Worm (Caenorhabditis elegans): ENCODE measurements around the gene Y22D7AL.16.
A peak's percentile ranks its signal among the peaks of the same experiment; 100 is the strongest.

Gene Y22D7AL.16

DNA sequence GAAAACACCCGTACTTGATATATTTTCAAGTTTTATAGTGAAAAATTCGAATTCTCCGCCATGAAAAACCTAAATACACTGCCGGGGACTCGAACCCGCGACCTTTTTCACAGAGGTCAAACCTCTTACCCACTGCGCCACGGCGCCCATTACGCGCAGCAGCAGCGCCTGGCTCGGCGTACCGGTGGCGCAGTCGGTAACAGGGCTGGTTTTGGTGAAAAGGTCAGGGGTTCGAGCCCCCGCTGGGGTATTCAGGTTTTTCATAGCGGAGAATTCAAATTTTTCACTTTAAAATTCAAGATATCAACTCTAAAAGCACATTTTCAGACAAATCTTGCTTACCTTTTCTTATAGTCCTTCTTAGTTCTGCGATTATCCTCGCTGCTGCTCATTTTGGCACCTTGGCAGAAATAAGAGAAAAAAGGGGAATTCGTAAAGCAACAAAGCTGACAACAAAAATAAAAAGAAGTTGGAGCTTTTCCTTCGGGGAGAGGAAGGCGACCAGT lies at the start of gene Y22D7AL.16:
TSS of gene Y22D7AL.16 (minus strand) at position 456 of the 506 bp plus-strand sequence.
- 0 out of 2 replicates have a peak, but pooled peaks have one; percentile 42 for TF ChIP-seq ceh-45 (GFP tag; IDR thresholded peaks at IDR 0.05)
- no peak for TF ChIP-seq ceh-34 (tag; optimal IDR thresholded peaks at IDR 0.05)

DNA sequence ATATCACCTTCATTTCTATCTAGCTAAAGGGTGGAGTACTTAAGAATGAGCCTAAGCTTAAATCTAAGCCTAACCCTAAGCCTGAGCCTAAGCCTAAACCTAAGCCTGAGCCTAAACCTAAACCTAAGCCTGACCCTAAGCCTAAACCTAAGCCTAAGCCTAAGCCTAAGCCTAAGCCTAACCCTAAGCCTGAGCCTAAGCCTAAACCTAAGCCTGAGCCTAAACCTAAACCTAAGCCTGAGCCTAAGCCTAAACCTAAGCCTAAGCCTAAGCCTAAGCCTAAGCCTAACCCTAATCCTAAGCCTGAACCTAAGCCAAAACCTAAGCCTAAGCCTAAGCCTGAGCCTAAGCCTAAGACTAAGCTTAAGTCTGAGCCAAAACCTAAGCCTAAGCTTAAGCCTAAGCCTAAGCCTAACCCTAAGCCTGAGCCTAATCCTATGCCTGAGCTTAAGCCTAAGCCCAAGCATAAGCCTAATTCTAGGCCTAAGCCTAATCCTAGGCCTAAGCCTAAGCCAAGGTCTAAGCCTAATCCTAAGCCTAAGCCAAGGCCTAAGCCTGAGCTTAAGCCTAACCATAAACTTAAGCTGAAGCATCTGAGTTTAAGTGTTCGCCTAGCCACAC lies 49.1 kb upstream of the Y22D7AL.16 start:
- TF ChIP-seq che-1 (tag; optimal IDR thresholded peaks at IDR 0.05) (no peak), dve-1 (tag; optimal IDR thresholded peaks at IDR 0.05) (peak; percentile 98)

DNA sequence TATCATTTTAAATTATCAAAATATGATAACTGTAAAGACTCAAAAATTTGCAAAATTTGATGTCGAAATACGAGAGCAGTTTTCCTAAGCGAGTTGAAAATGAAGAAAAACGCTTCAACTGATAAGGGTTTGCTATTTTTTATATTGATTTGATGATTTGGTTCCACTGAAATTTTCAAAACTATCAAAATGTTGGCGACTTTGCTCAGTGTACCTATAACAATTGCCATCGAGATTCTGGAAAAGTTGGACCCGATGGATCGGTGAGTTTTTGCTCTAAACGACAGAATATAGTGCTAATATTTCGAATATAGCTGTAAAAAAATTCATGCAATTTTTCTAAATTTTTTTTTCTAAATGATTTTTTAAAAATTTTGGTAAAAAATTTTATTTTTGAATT lies 40.8 kb upstream of the Y22D7AL.16 start, which contains the start of the genes fbxa-13 and Y22D7AR.2:
TSS of gene fbxa-13 (minus strand) at position 101 of the 400 bp plus-strand sequence.
TSS of gene Y22D7AR.2 (plus strand) at position 148 of the 400 bp plus-strand sequence.
- TF ChIP-seq rnt-1 (tag; optimal IDR thresholded peaks at IDR 0.05) = no peak
- no peak for TF ChIP-seq mec-3 (tag; optimal IDR thresholded peaks at IDR 0.05; ENCODE audit: borderline replicate concordance)
- no peak for TF ChIP-seq ceh-24 (tag; optimal IDR thresholded peaks at IDR 0.05)
- no peak for TF ChIP-seq ama-1 (optimal IDR thresholded peaks at IDR 0.05)
- no peak for TF ChIP-seq T23F11.4 (GFP tag; optimal IDR thresholded peaks at IDR 0.05)
- no peak for TF ChIP-seq unc-42 (tag; optimal IDR thresholded peaks at IDR 0.05)
- TF ChIP-seq ceh-14 (tag; optimal IDR thresholded peaks at IDR 0.05) = no peak
- TF ChIP-seq ceh-48 (tag; optimal IDR thresholded peaks at IDR 0.05) = no peak
- no peak for TF ChIP-seq F13H6.1 (tag; optimal IDR thresholded peaks at IDR 0.05)
- no peak for TF ChIP-seq sox-2 (GFP tag; IDR thresholded peaks at IDR 0.05)
- no peak for TF ChIP-seq dve-1 (tag; optimal IDR thresholded peaks at IDR 0.05)
- no peak for TF ChIP-seq lim-6 (tag; optimal IDR thresholded peaks at IDR 0.05)
- TF ChIP-seq ceh-22 (tag; optimal IDR thresholded peaks at IDR 0.05) = no peak
- no peak for TF ChIP-seq ceh-34 (tag; optimal IDR thresholded peaks at IDR 0.05)
- TF ChIP-seq zip-5 (tag; optimal IDR thresholded peaks at IDR 0.05) = no peak
- no peak for TF ChIP-seq sox-4 (tag; optimal IDR thresholded peaks at IDR 0.05)

DNA sequence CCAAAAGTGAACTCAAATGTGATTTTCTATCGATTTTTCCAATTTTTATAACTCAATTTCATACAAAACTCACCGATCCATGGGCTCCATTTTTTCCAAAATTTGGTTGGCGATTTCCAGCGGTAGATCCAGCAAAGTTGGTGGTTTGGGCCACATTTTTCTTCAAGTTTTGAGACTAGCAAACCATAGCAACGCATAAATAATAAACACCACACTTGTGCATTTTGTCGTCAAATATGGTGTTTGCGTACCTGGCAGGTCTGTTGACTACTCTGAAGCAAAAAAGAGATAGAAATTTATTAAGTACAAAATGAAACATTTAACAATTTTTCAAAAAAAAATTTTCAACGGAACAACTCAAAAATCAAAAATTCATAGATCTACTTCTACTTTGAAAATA lies 40.3 kb upstream of the Y22D7AL.16 start:
- TF ChIP-seq ceh-14 (tag; optimal IDR thresholded peaks at IDR 0.05) (no peak), pat-9 (tag; optimal IDR thresholded peaks at IDR 0.05) (no peak)

DNA sequence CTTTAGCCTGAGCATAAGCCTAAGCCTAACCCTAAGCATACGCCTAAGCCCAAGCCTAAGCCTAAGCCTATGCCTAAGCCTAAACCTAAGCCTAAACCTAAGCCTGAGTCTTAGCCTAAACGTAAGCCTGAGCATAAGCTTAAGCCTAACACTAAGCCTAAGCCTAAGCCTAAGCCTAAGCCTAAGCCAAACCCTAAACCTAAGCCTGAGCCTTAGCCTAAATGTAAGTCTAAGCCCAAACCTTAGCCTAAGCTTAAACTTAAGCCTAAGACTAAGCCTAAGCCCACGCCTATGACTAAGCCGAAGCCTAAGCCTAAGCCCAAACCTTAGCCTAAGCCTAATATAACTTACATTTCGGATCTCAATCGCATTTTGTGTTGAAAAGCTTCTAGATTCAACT lies 39.0 kb upstream of the Y22D7AL.16 start:
- TF ChIP-seq ttx-3 (tag; optimal IDR thresholded peaks at IDR 0.05) (no peak), fax-1 (tag; optimal IDR thresholded peaks at IDR 0.05) (no peak), dve-1 (tag; optimal IDR thresholded peaks at IDR 0.05) (peak; percentile 56), mec-3 (tag; optimal IDR thresholded peaks at IDR 0.05; ENCODE audit: borderline replicate concordance) (no peak), ceh-14 (tag; optimal IDR thresholded peaks at IDR 0.05) (no peak), rnt-1 (tag; optimal IDR thresholded peaks at IDR 0.05) (no peak), ref-2 (tag; optimal IDR thresholded peaks at IDR 0.05) (no peak), tbx-7 (tag; optimal IDR thresholded peaks at IDR 0.05) (no peak)

DNA sequence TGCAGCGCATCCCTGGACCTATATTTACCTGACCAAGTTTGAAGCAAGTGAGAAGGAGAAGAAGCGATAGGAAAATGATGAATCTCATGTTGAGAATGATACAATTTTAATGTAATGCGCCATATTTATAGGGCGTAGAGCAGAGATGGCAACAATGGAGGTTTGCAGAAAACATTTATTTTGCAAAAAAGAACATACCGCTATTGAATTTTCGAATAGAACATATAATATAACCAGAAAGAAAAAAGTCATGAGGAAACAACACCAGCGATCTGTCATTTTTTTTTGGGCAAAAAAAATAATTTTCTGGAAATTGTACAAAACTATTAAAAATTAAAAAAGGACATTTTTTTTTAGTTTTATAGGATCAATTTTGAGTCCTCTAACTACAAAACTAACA lies 37.3 kb upstream of the Y22D7AL.16 start, which contains the start of gene spex-3:
TSS of gene spex-3 (minus strand) at position 101 of the 400 bp plus-strand sequence.
- no peak for TF ChIP-seq dmd-4 (tag; optimal IDR thresholded peaks at IDR 0.05; ENCODE audit: borderline replicate concordance)
- TF ChIP-seq C08G9.2 (tag; optimal IDR thresholded peaks at IDR 0.05) = no peak
- no peak for TF ChIP-seq K09A11.1 (tag; optimal IDR thresholded peaks at IDR 0.05; ENCODE audit: insufficient read depth)
- TF ChIP-seq nhr-232 (tag; optimal IDR thresholded peaks at IDR 0.05) = no peak
- TF ChIP-seq elt-2 (tag; optimal IDR thresholded peaks at IDR 0.05) = no peak
- TF ChIP-seq pat-9 (tag; optimal IDR thresholded peaks at IDR 0.05) = no peak
- no peak for TF ChIP-seq odd-2 (tag; optimal IDR thresholded peaks at IDR 0.05)
- TF ChIP-seq unc-3 (GFP tag; conservative IDR thresholded peaks at IDR 0.05) = no peak
- TF ChIP-seq unc-3 (tag; optimal IDR thresholded peaks at IDR 0.05) = no peak
- TF ChIP-seq ceh-31 (tag; optimal IDR thresholded peaks at IDR 0.05) = no peak
- no peak for TF ChIP-seq sdc-2 (tag; optimal IDR thresholded peaks at IDR 0.05)
- no peak for TF ChIP-seq tbx-7 (tag; optimal IDR thresholded peaks at IDR 0.05)
- TF ChIP-seq pha-2 (tag; optimal IDR thresholded peaks at IDR 0.05) = no peak
- TF ChIP-seq syd-9 (tag; optimal IDR thresholded peaks at IDR 0.05) = no peak
- no peak for TF ChIP-seq ceh-19 (GFP tag; optimal IDR thresholded peaks at IDR 0.05)
- no peak for TF ChIP-seq unc-86 (tag; optimal IDR thresholded peaks at IDR 0.05)
- TF ChIP-seq sox-4 (tag; optimal IDR thresholded peaks at IDR 0.05) = no peak
- no peak for TF ChIP-seq ceh-6 (GFP tag; optimal IDR thresholded peaks at IDR 0.05)
